Worm (Caenorhabditis elegans) whole organism, midembryonic: ENCODE data around the gene ari-1.4.
"Not testable (repeated sequence)": the region's sequence is repeated elsewhere in the genome, so short reads cannot be mapped to it uniquely, and the experiment has no call there.

Experiments
- T22C8.4 ChIP-seq: fragments of 200-800 bp; sonication (Bioruptor generic); IDR thresholded peaks from 2 replicates; pipeline ENCODE4 v1.3.6; 2022; ENCODE audit warnings: missing genetic modification characterization, missing compliant biosample characterization
- cog-1 ChIP-seq: sonication (generic microtip); optimal IDR thresholded peaks from 2 replicates; lab custom pipeline; 2016; ENCODE audit warnings: missing genetic modification characterization, missing compliant biosample characterization
- flt-1 ChIP-seq: fragments of 200-800 bp; sonication (Bioruptor generic); IDR thresholded peaks from 2 replicates; pipeline ENCODE4 v1.3.6; 2022; ENCODE audit warnings: missing genetic modification characterization, missing compliant biosample characterization
- klf-2 ChIP-seq: fragments of 200-800 bp; sonication (Bioruptor generic); conservative IDR thresholded peaks from 2 replicates; pipeline ENCODE4 v1.3.6; 2022; ENCODE audit warnings: missing genetic modification reagents, missing genetic modification characterization, missing compliant biosample characterization
- med-1 ChIP-seq: sonication (generic microtip); optimal IDR thresholded peaks from 2 replicates; lab custom pipeline; 2017; ENCODE audit warnings: missing genetic modification characterization, mild to moderate bottlenecking, missing compliant biosample characterization, antibody characterized with exemption, missing genetic modification reagents; ENCODE audit not compliant: insufficient read depth
- ref-1 ChIP-seq: fragments of 200-800 bp; sonication (Bioruptor generic); conservative IDR thresholded peaks from 2 replicates; pipeline ENCODE4 v1.3.6; 2022; ENCODE audit warnings: missing genetic modification reagents, missing genetic modification characterization, missing compliant biosample characterization
- tab-1 ChIP-seq: fragments of 200-800 bp; sonication (Bioruptor generic); IDR thresholded peaks from 2 replicates; pipeline ENCODE4 v1.3.6; 2022; ENCODE audit warnings: missing genetic modification characterization, missing compliant biosample characterization
- ztf-23 ChIP-seq: fragments of 200-800 bp; sonication (Bioruptor generic); IDR thresholded peaks from 2 replicates; pipeline ENCODE4 v1.3.6; 2022; ENCODE audit warnings: missing genetic modification reagents, missing genetic modification characterization, missing compliant biosample characterization
- ztf-29 ChIP-seq: fragments of 200-800 bp; sonication (Bioruptor generic); IDR thresholded peaks from 2 replicates; pipeline ENCODE4 v1.3.6; 2022; ENCODE audit warnings: missing genetic modification reagents, missing genetic modification characterization, missing compliant biosample characterization

Gene ari-1.4

DNA sequence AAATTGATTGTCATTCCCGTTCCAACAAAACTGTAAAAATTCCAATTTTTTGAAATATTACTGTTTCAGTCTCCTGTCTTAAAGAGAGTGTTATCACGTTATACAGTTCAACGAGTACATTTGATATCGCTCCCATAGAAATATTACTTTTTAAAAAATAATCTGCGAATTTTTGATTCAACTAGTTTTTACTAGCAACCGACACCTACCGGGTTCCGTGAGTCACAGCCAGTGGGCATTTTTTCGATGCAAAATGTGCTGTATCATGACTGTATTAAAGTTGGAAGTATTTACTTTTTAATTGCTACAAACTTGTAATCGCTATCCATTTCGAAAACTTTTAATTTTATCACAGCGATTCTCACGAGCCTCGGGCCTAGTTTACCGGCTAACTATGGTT, 9.0 kb upstream of the ari-1.4 start:
- TF ChIP-seq ztf-29, result no peak
- no peak for TF ChIP-seq ztf-23 (GFP tag; lab: Robert Waterston, UW)
- no peak for TF ChIP-seq med-1 (GFP tag; lab: Kevin White, UChicago)
- no peak for TF ChIP-seq cog-1 (tag; lab: Kevin White, UChicago)
- TF ChIP-seq flt-1 (GFP tag; lab: Robert Waterston, UW), result no peak
- no peak for TF ChIP-seq tab-1 (GFP tag; lab: Robert Waterston, UW)
- TF ChIP-seq ref-1 (GFP tag; lab: Robert Waterston, UW), result no peak

DNA sequence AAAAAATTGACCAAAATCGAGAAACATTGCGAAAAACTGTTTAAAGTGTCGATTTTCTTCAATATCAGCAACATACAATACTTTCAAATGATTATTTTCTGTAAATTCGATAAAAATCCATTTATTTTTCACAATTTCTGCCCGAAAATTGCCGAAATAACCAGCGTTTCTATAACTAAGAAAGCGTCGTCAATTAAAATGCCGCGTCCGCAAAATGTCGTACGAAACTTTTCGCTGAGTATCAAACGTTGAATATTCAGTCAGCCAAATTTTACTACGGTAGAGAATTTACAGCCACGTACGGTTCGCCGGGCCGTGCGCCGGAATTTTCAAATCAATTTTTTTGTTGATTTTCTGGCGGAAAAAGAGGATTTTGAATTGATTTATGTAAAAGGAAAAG, 2.2 kb upstream of the ari-1.4 start:
- 0 out of 2 replicates have a peak, but pooled peaks have one; percentile 28 for TF ChIP-seq ztf-23 (GFP tag; lab: Robert Waterston, UW)

DNA sequence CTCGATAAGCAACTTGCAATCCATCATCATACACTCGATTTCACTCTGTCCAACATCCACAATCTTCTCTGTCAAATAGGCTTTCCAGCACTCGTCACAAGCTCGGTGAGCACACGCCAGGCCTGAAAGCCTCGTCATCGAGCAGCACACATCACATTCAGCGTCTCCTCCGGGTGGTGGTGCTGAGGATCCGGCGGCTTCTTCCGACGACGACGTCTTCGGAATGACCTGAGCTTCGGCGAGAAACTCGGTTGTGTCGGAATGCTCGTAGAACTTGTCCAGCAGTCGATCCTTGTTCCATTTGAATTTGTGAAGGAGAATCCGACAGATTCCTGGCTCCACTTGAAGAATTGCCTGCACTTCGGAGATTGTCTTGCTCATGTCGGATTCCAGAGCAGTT, 1.0 kb downstream of the ari-1.4 start:
- TF ChIP-seq tab-1 (GFP tag; lab: Robert Waterston, UW) (no peak), klf-2 (GFP tag; lab: Robert Waterston, UW) (no peak), T22C8.4 (GFP tag; lab: Robert Waterston, UW) (no peak), ztf-23 (GFP tag; lab: Robert Waterston, UW) (no peak)

DNA sequence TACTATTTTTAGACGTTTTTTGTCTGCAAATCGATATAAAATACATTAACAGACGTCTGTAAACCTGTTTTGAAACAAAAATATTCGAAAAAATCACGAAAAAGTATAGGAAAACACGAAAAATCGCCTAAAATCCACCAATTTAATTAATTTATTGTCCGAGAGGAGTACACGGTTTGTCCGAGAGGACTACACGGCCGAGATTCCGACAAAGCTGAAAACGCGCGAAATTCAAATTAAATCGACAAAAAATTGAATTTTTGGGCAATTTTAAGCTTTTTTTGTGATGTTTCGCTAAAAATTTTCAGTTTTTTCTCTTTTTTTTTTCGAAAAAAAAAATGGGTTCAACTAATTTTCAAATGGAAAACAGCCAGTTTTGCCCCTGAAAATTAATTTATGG, 1.9 kb downstream of the ari-1.4 start:
- no peak for TF ChIP-seq cog-1 (tag; lab: Kevin White, UChicago)
- no peak for TF ChIP-seq flt-1 (GFP tag; lab: Robert Waterston, UW)
- TF ChIP-seq ref-1 (GFP tag; lab: Robert Waterston, UW), result no peak
- 0 out of 2 replicates have a peak, but pooled peaks have one; percentile 12 for TF ChIP-seq ztf-23 (GFP tag; lab: Robert Waterston, UW)
- TF ChIP-seq med-1 (GFP tag; lab: Kevin White, UChicago), result no peak
- no peak for TF ChIP-seq tab-1 (GFP tag; lab: Robert Waterston, UW)
- TF ChIP-seq T22C8.4 (GFP tag; lab: Robert Waterston, UW), result no peak

DNA sequence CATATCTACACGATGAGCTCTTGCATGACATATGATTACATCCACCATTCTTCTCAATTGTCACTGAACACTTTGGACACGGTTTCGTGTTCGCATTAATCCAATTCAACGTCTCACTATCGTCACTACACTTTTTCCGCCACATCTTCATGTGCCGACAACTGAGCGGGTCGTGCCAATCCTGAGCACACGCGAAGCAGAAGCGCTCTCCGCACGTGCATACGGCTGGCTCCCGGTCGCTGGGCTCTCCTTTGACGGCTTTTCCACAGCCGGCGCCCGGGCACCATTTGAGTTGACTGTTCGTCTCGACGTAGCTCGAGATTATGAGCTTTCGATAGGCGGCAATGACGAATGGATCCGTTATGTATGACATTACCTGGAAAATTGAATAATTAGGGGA, 2.6 kb downstream of the ari-1.4 start:
- TF ChIP-seq klf-2 (GFP tag; lab: Robert Waterston, UW) (no peak), med-1 (GFP tag; lab: Kevin White, UChicago) (no peak), flt-1 (GFP tag; lab: Robert Waterston, UW) (no peak)

DNA sequence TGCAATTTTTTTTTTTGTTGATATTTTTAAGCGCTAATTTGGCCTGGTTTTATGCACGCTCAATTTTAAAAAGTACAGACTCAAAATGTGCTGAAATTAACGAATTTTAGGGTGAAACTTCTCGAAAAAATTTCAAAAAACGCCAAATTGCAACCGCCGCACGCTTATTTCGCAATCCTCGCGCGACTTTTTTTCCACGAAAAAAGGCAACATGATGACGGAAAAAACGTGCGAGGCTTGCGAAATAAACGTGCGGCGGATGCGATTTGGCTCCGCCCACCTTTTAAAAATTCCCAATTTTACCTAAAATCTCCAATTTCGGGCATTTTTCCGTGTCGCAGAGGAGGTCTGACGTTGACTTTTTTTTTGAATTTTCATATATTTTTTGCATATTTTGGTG, 3.4 kb downstream of the ari-1.4 start:
- TF ChIP-seq med-1 (GFP tag; lab: Kevin White, UChicago), result no peak
- TF ChIP-seq T22C8.4 (GFP tag; lab: Robert Waterston, UW), result no peak
- no peak for TF ChIP-seq klf-2 (GFP tag; lab: Robert Waterston, UW)
- TF ChIP-seq tab-1 (GFP tag; lab: Robert Waterston, UW), result 0 out of 2 replicates have a peak, but pooled peaks have one; percentile 27
- TF ChIP-seq cog-1 (tag; lab: Kevin White, UChicago), result no peak

DNA sequence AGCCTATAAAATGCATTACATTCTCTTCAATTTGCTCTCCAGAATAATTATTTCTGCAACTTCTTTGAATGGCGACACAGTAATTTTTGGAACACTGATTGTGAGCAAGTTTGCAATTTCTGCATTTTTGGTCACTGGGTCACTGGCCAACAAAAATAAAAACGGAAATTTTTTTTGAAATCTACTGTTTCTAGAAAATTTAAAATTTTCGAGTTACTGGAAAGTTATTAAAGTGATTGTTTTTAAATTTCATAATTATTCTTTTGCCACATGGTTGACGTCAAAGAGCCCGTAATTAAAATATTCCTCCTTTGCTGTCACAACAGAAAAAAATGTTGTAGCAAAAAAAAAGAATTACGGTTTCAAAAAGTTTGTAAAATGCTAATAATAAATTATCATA, 4.6 kb downstream of the ari-1.4 start:
- TF ChIP-seq med-1 (GFP tag; lab: Kevin White, UChicago) (no peak), T22C8.4 (GFP tag; lab: Robert Waterston, UW) (no peak), cog-1 (tag; lab: Kevin White, UChicago) (no peak), klf-2 (GFP tag; lab: Robert Waterston, UW) (no peak), ztf-23 (GFP tag; lab: Robert Waterston, UW) (no peak)

DNA sequence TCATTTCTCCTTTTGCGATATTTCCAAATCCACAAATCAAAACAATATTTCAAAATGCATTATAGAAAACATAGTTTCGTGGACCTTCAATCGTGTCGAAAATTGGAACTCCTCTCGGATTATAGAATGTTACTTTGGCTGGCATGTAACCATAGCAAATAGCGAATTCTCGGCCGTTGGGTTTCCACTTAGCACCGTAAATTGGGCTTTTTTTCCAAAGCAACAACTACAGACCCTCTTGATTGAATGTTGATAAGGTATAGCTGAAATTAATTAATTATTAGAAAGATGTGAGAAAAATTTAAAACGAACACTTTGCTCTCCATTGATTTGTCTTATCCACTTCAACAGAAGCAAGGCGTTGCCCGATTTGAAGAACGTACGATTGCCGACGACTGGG, 7.0 kb downstream of the ari-1.4 start, which contains the start of gene Y73F8A.32:
TSS of gene Y73F8A.32 (minus strand) at position 101 of the 400 bp plus-strand sequence.
- TF ChIP-seq ztf-29; ref-1 (GFP tag; lab: Robert Waterston, UW); ztf-23 (GFP tag; lab: Robert Waterston, UW): not testable (repeated sequence)

DNA sequence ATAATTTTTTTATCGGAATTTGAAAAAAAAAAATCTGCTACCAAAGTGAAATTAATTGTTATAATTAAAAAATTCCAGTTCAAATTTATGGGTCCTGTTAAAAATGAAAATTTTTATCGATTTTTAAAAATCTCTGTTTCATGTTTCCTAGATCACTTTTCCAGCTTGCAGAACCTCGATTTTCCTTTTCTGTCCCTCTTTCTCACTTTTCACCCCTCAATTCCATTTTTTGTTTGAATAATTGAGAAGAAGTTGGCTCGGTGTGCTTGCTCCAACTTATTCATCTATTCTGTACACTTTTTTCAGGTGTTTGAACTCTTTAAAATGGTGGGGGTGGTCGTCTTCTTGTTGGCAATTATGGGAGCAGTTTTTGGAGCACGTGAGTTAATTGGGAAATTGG, 31.1 kb downstream of the ari-1.4 start, which contains the start of gene acr-24:
TSS of gene acr-24 (plus strand) at position 301 of the 400 bp plus-strand sequence.
- TF ChIP-seq cog-1 (tag; lab: Kevin White, UChicago) (no peak), tab-1 (GFP tag; lab: Robert Waterston, UW) (no peak), ref-1 (GFP tag; lab: Robert Waterston, UW) (no peak), flt-1 (GFP tag; lab: Robert Waterston, UW) (no peak), med-1 (GFP tag; lab: Kevin White, UChicago) (no peak), ztf-29 (no peak), klf-2 (GFP tag; lab: Robert Waterston, UW) (no peak), ztf-23 (GFP tag; lab: Robert Waterston, UW) (no peak), T22C8.4 (GFP tag; lab: Robert Waterston, UW) (no peak)

DNA sequence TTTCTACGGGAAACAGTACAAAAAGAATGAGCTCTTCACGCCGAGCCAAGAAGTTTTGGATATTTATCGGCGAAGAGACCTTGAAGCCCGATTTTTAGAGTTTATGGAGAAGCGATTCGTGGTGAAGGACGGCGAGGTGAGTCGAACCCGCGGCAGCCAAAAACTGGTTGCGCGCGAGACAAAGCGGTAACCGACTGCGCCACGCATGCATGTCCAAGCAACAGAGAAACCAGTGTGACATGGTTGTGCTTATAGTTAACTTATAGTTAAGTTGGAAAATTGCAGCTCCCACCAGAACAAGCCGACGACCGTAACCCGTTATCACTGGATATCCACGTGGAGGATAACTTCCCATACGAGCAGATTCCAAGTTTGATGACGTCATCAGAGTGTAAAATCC, 52.0 kb downstream of the ari-1.4 start:
- TF ChIP-seq ztf-23 (GFP tag; lab: Robert Waterston, UW) (no peak), ztf-29 (peak; percentile 23; the same call in 1 of the 2 replicates), tab-1 (GFP tag; lab: Robert Waterston, UW) (no peak), flt-1 (GFP tag; lab: Robert Waterston, UW) (peak; percentile 53; the same call in 1 of the 2 replicates), cog-1 (tag; lab: Kevin White, UChicago) (no peak)

DNA sequence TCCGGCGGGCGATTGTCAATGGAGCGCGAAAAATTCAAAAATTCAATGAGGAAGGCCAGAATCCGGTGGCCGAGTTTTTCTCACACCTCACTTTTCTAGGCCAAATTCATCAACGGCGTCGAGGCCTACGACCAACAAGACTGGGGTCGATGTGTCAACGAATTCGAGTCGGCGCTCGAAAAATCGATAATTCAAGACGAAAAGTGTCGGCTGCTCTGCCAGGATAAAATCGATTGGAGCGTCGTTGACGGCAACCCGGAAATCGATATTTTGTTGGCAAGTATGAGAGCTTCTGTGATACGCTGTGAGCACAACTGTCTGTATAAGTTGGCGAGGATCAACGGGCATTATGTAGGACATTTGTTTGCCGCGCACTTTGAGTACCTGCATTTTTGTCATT, 52.5 kb downstream of the ari-1.4 start:
- no peak for TF ChIP-seq ref-1 (GFP tag; lab: Robert Waterston, UW)
- peak; percentile 66 for TF ChIP-seq T22C8.4 (GFP tag; lab: Robert Waterston, UW)
